Worm (Caenorhabditis elegans) whole organism, early embryonic: ENCODE data around the gene mec-15.

Source experiments
- B0310.2 ChIP-seq: sonication (generic microtip); optimal IDR thresholded peaks from 2 replicates; lab custom pipeline; 2016; ENCODE audit warnings: mild to moderate bottlenecking, missing genetic modification characterization, missing compliant biosample characterization
- F13C5.2 ChIP-seq: sonication (generic microtip); optimal IDR thresholded peaks from 2 replicates; lab custom pipeline; 2017; ENCODE audit warnings: mild to moderate bottlenecking, missing genetic modification characterization, inconsistent platforms, missing compliant biosample characterization
- ama-1 ChIP-seq: fragments of 150-350 bp; optimal IDR thresholded peaks from 2 replicates; lab custom pipeline; 2014
- ceh-13 ChIP-seq: fragments of 200-800 bp; sonication (Bioruptor generic); optimal IDR thresholded peaks from 2 replicates; lab custom pipeline; 2018; ENCODE audit warnings: mild to moderate bottlenecking, missing genetic modification characterization, missing compliant biosample characterization
- ceh-36 ChIP-seq: sonication (generic microtip); optimal IDR thresholded peaks from 2 replicates; lab custom pipeline; 2016; ENCODE audit warnings: missing genetic modification characterization, inconsistent platforms, missing compliant biosample characterization
- flt-1 ChIP-seq: fragments of 200-800 bp; sonication (Bioruptor generic); IDR thresholded peaks from 2 replicates; pipeline ENCODE4 v1.3.6; 2022; ENCODE audit warnings: missing genetic modification characterization, missing compliant biosample characterization
- hmbx-1 ChIP-seq: sonication (generic microtip); optimal IDR thresholded peaks from 2 replicates; lab custom pipeline; 2016; ENCODE audit warnings: mild to moderate bottlenecking, missing genetic modification characterization, missing compliant biosample characterization
- hnd-1 ChIP-seq: sonication (generic microtip); optimal IDR thresholded peaks from 2 replicates; lab custom pipeline; 2016; ENCODE audit warnings: missing genetic modification characterization, missing compliant biosample characterization
- pes-1 ChIP-seq: fragments of 200-800 bp; sonication (Bioruptor generic); IDR thresholded peaks from 2 replicates; pipeline ENCODE4 v1.3.6; 2022; ENCODE audit warnings: missing genetic modification reagents, missing genetic modification characterization, missing compliant biosample characterization
- scrt-1 ChIP-seq: fragments of 200-800 bp; sonication (Bioruptor generic); IDR thresholded peaks from 2 replicates; pipeline ENCODE4 v1.3.6; 2022; ENCODE audit warnings: missing genetic modification characterization, missing compliant biosample characterization
- sea-1 ChIP-seq: fragments of 200-800 bp; sonication (Bioruptor generic); conservative IDR thresholded peaks from 2 replicates; pipeline ENCODE4 v1.3.6; 2022; ENCODE audit warnings: missing genetic modification characterization, missing compliant biosample characterization
- tbx-11 ChIP-seq: fragments of 200-800 bp; sonication (Bioruptor generic); IDR thresholded peaks from 2 replicates; pipeline ENCODE4 v1.3.6; 2022; ENCODE audit warnings: missing genetic modification characterization, missing compliant biosample characterization
- tra-4 ChIP-seq: sonication (generic microtip); optimal IDR thresholded peaks from 2 replicates; lab custom pipeline; 2017; ENCODE audit warnings: missing genetic modification characterization, missing compliant biosample characterization

- TF ChIP-seq pes-1 (GFP tag; lab: Robert Waterston, UW) (no peak), ama-1 (lab: Kevin White, UChicago) (no peak), F13C5.2 (tag; lab: Kevin White, UChicago) (no peak), scrt-1 (GFP tag; lab: Robert Waterston, UW) (no peak), sea-1 (GFP tag; lab: Robert Waterston, UW) (no peak), flt-1 (GFP tag; lab: Robert Waterston, UW) (no peak), tbx-11 (GFP tag; lab: Robert Waterston, UW) (no peak), B0310.2 (tag; lab: Kevin White, UChicago) (no peak), hmbx-1 (tag; lab: Kevin White, UChicago) (no peak), ceh-13 (GFP tag; lab: Kevin White, UChicago) (no peak), ceh-36 (tag; lab: Kevin White, UChicago) (no peak), hnd-1 (tag; lab: Kevin White, UChicago) (no peak), tra-4 (tag; lab: Kevin White, UChicago) (no peak)
These were observed 7.6 kb downstream of the mec-15 start for ce11 chrII:10231874-10232273.
